Worm (Caenorhabditis elegans): ENCODE measurements around the gene ZK177.1.

DNA sequence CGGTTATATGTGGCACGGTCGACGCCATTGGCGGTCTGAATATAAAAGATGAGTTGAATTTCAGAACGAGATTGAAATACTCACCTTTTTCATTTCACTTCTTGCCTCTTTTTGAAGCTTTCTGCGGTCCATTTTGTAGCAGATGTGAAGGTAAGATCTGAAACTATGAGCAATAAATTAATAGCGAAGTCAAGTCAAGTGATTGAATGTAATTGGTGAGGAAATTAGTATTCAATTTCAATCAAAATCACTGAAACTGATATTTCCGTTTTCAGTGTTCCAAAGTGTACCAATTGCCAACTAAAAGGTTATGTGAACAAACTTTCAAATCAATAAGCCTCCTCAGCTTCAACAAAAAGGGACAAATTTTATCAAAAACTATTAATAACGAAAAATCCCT lies 13.7 kb downstream of the ZK177.1 start, which contains the start of gene C17C3.24:
- no peak for TF ChIP-seq cog-1 (tag; optimal IDR thresholded peaks at IDR 0.05)
- no peak for TF ChIP-seq med-1 (GFP tag; optimal IDR thresholded peaks at IDR 0.05; ENCODE audit: insufficient read depth)
- TF ChIP-seq flt-1 (GFP tag; IDR thresholded peaks at IDR 0.05) = no peak
- no peak for TF ChIP-seq tab-1 (GFP tag; IDR thresholded peaks at IDR 0.05)

All from whole organism, midembryonic.